Worm (Caenorhabditis elegans) whole organism, late embryonic: ENCODE results near the gene Y43F8C.6.

Experiments
- F13H6.1 ChIP-seq: sonication (generic microtip); optimal IDR thresholded peaks from 2 replicates; lab custom pipeline; 2016; ENCODE audit warnings: missing genetic modification characterization, missing compliant biosample characterization
- ceh-18 ChIP-seq: sonication (generic microtip); optimal IDR thresholded peaks from 2 replicates; lab custom pipeline; 2016; ENCODE audit warnings: missing genetic modification characterization, missing compliant biosample characterization
- ceh-19 ChIP-seq: fragments of 200-800 bp; sonication (Bioruptor generic); optimal IDR thresholded peaks from 2 replicates; lab custom pipeline; 2018; ENCODE audit warnings: mild to moderate bottlenecking, missing genetic modification characterization, missing compliant biosample characterization
- ceh-24 ChIP-seq: sonication (generic microtip); optimal IDR thresholded peaks from 2 replicates; lab custom pipeline; 2016; ENCODE audit warnings: mild to moderate bottlenecking, missing genetic modification characterization, missing compliant biosample characterization
- ceh-30 ChIP-seq: fragments of 150-350 bp; optimal IDR thresholded peaks from 2 replicates; lab custom pipeline; 2014; ENCODE audit warnings: missing biosample characterization, missing genetic modification characterization
- ceh-48 ChIP-seq: sonication (generic microtip); optimal IDR thresholded peaks from 2 replicates; lab custom pipeline; 2016; ENCODE audit warnings: missing genetic modification characterization, inconsistent platforms, missing compliant biosample characterization
- ceh-6 ChIP-seq: fragments of 200-800 bp; sonication (Bioruptor generic); optimal IDR thresholded peaks from 2 replicates; lab custom pipeline; 2018; ENCODE audit warnings: mild to moderate bottlenecking, missing genetic modification characterization, missing compliant biosample characterization
- ceh-9 ChIP-seq: sonication (generic microtip); optimal IDR thresholded peaks from 2 replicates; lab custom pipeline; 2016; ENCODE audit warnings: mild to moderate bottlenecking, missing genetic modification characterization, inconsistent platforms, missing compliant biosample characterization
- che-1 ChIP-seq: sonication (generic microtip); optimal IDR thresholded peaks from 2 replicates; lab custom pipeline; 2016; ENCODE audit warnings: mild to moderate bottlenecking, missing genetic modification characterization, missing compliant biosample characterization
- elt-2 ChIP-seq: sonication (generic microtip); optimal IDR thresholded peaks from 2 replicates; lab custom pipeline; 2016; ENCODE audit warnings: missing genetic modification reagents, missing genetic modification characterization, missing compliant biosample characterization
- ets-4 ChIP-seq: sonication (generic microtip); optimal IDR thresholded peaks from 2 replicates; lab custom pipeline; 2016; ENCODE audit warnings: missing genetic modification characterization, missing compliant biosample characterization
- eyg-1 ChIP-seq: sonication (generic microtip); optimal IDR thresholded peaks from 2 replicates; lab custom pipeline; 2016; ENCODE audit warnings: missing genotype, missing genetic modification characterization, missing compliant biosample characterization
- fax-1 ChIP-seq: sonication (generic microtip); optimal IDR thresholded peaks from 2 replicates; lab custom pipeline; 2016; ENCODE audit warnings: missing genotype, missing genetic modification characterization, missing compliant biosample characterization
- gmeb-2 ChIP-seq: sonication (generic microtip); optimal IDR thresholded peaks from 2 replicates; lab custom pipeline; 2016; ENCODE audit warnings: missing genetic modification characterization, inconsistent platforms, missing compliant biosample characterization
- hlh-13 ChIP-seq: fragments of 200-800 bp; sonication (Bioruptor generic); optimal IDR thresholded peaks from 2 replicates; lab custom pipeline; 2018; ENCODE audit warnings: mild to moderate bottlenecking, missing genetic modification characterization, missing compliant biosample characterization
- nfya-1 ChIP-seq: sonication (generic microtip); optimal IDR thresholded peaks from 2 replicates; lab custom pipeline; 2017; ENCODE audit warnings: missing genetic modification characterization, mild to moderate bottlenecking, missing compliant biosample characterization, antibody characterized with exemption, moderate library complexity
- npax-4 ChIP-seq: sonication (generic microtip); optimal IDR thresholded peaks from 2 replicates; lab custom pipeline; 2016; ENCODE audit warnings: missing genetic modification characterization, missing compliant biosample characterization
- odd-2 ChIP-seq: sonication (generic microtip); optimal IDR thresholded peaks from 2 replicates; lab custom pipeline; 2017; ENCODE audit warnings: antibody characterized with exemption, mild to moderate bottlenecking, missing genetic modification characterization, missing compliant biosample characterization
- pag-3 ChIP-seq: sonication (generic microtip); optimal IDR thresholded peaks from 2 replicates; lab custom pipeline; 2016; ENCODE audit warnings: missing compliant biosample characterization, missing genetic modification characterization, borderline replicate concordance
- pha-4 ChIP-seq: fragments of 150-350 bp; optimal IDR thresholded peaks from 2 replicates; lab custom pipeline; 2018; ENCODE audit warnings: missing biosample characterization, missing genetic modification reagents, missing genetic modification characterization
- sox-2 ChIP-seq: fragments of 200-800 bp; sonication (Bioruptor generic); IDR thresholded peaks from 2 replicates; pipeline ENCODE4 v1.3.6; 2022; ENCODE audit warnings: missing genetic modification reagents, missing genetic modification characterization, missing compliant biosample characterization
- tbx-2 ChIP-seq: sonication (generic microtip); optimal IDR thresholded peaks from 2 replicates; lab custom pipeline; 2016; ENCODE audit warnings: missing genetic modification characterization, missing compliant biosample characterization
- ttx-3 ChIP-seq: sonication (generic microtip); optimal IDR thresholded peaks from 2 replicates; lab custom pipeline; 2016; ENCODE audit warnings: missing genetic modification reagents, missing genetic modification characterization, missing compliant biosample characterization
- unc-3 ChIP-seq, 2 experiments: fragments of 200-800 bp in 1 of 2; sonication (Bioruptor generic) in 1 of 2; sonication (generic microtip) in 1 of 2; conservative IDR thresholded peaks in 1 of 2; optimal IDR thresholded peaks in 1 of 2; 2 replicates each; pipeline versions ENCODE4 v1.3.6 to Lab custom; 2016 to 2022; ENCODE audit warnings: missing compliant biosample characterization in 2 of 2, missing genetic modification characterization in 2 of 2, missing genetic modification reagents in 1 of 2
- unc-55 ChIP-seq: sonication (generic microtip); optimal IDR thresholded peaks from 2 replicates; lab custom pipeline; 2017; ENCODE audit warnings: missing biosample characterization, missing genetic modification reagents, missing genetic modification characterization
- unc-86 ChIP-seq: sonication (generic microtip); optimal IDR thresholded peaks from 2 replicates; lab custom pipeline; 2016; ENCODE audit warnings: missing genetic modification characterization, missing compliant biosample characterization
- zip-5 ChIP-seq: sonication (generic microtip); optimal IDR thresholded peaks from 2 replicates; lab custom pipeline; 2016; ENCODE audit warnings: missing genetic modification characterization, missing compliant biosample characterization
- ztf-16 ChIP-seq: sonication (generic microtip); optimal IDR thresholded peaks from 2 replicates; lab custom pipeline; 2017; ENCODE audit warnings: missing genetic modification characterization, missing compliant biosample characterization

Y43F8C.6 gene

DNA sequence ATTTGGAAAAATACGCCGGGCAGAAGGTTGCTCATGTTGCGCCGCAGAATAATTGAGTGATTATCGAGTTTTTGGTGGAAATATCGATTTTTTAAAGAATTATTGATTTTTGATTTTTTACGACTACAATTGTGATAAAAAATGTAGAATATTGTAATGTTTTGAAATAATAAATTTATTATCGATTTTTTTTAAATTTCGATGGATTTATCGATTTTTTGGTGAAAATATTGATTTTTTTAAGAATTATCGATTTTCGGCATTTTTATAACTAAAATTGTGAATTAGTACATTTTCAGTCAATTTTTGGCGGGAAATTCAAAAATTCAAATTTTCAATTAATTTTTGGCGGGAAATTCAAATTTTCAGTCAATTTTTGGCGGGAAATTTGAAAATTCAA lies 10.1 kb downstream of the Y43F8C.6 start:
- TF ChIP-seq hlh-13 (GFP tag; lab: Kevin White, UChicago) (no peak), ceh-18 (tag; lab: Kevin White, UChicago) (no peak), che-1 (no peak), tbx-2 (tag; lab: Kevin White, UChicago) (no peak), odd-2 (tag; lab: Kevin White, UChicago) (no peak), npax-4 (tag; lab: Kevin White, UChicago) (no peak), ceh-48 (tag; lab: Kevin White, UChicago) (no peak), sox-2 (GFP tag; lab: Robert Waterston, UW) (no peak), ceh-30 (tag; lab: Kevin White, UChicago) (no peak), ztf-16 (tag; lab: Kevin White, UChicago) (no peak), F13H6.1 (tag; lab: Kevin White, UChicago) (no peak), ceh-9 (no peak), ceh-19 (no peak), pha-4 (tag; lab: Kevin White, UChicago) (no peak), unc-55 (GFP tag; lab: Kevin White, UChicago) (no peak)
- TF ChIP-seq, all 69 proteins: peak for 0

ce11 chrV:19629973-19630372 lies 10.7 kb downstream of the Y43F8C.6 start:
- no peak for TF ChIP-seq zip-5 (tag; lab: Kevin White, UChicago)
- peak; percentile 98 for TF ChIP-seq ceh-48 (tag; lab: Kevin White, UChicago)
- TF ChIP-seq, all 69 proteins: peak for 1

- TF ChIP-seq ceh-24 (tag; lab: Kevin White, UChicago) (no peak), ets-4 (tag; lab: Kevin White, UChicago) (no peak), fax-1 (no peak), unc-3 (GFP tag; conservative IDR thresholded peaks at IDR 0.05; lab: Robert Waterston, UW) (peak; percentile 11; the same call in 1 of the 2 replicates), unc-3 (tag; optimal IDR thresholded peaks at IDR 0.05; lab: Kevin White, UChicago) (no peak), unc-86 (tag; lab: Kevin White, UChicago) (no peak)
These were observed 11.2 kb downstream of the Y43F8C.6 start for ce11 chrV:19629544-19629943.

DNA sequence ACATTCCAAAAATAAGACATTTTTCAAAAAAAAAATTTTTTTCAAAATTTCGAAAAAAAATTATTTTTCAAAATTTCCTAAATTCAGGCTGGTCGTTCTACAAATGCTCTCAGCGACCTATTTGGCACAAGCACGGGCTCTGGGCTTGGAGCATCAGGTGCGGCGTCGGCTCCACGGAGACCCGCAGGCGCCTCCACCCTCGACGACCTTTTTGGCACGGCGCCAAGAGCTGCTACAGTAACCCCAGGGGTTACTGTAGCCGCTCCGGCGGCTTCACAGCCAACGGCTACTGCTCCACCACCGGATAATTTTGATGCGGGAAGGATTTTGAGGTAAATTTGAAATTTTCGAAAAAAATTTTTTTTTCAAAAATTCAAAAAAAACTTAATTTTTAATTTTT lies 15.0 kb downstream of the Y43F8C.6 start:
- TF ChIP-seq nfya-1 (tag; lab: Kevin White, UChicago) = no peak
- no peak for TF ChIP-seq elt-2 (tag; lab: Kevin White, UChicago)
- TF ChIP-seq sox-2 (GFP tag; lab: Robert Waterston, UW) = no peak
- TF ChIP-seq ttx-3 (tag; lab: Kevin White, UChicago) = no peak
- TF ChIP-seq, all 69 proteins: peak for 0

- TF ChIP-seq hlh-13 (GFP tag; lab: Kevin White, UChicago) (no peak), ceh-30 (tag; lab: Kevin White, UChicago) (no peak), pag-3 (tag; lab: Kevin White, UChicago) (no peak), gmeb-2 (tag; lab: Kevin White, UChicago) (no peak)
- TF ChIP-seq, all 69 proteins: peak for 0
These were observed 16.0 kb downstream of the Y43F8C.6 start, which contains the start of gene dyf-19 for ce11 chrV:19624749-19625148. Gene dyf-19 (plus strand): TSS chrV:19625049.

ce11 chrV:19623523-19624312 lies 17.0 kb downstream of the Y43F8C.6 start:
- TF ChIP-seq eyg-1 (tag; lab: Kevin White, UChicago) = no peak
- no peak for TF ChIP-seq ceh-6
- peak; percentile 81 for TF ChIP-seq elt-2 (tag; lab: Kevin White, UChicago)
